Worm (Caenorhabditis elegans) whole organism, L2 larva: Measurements from ENCODE around the gene Y46G5A.34.

Source experiments
- alr-1 ChIP-seq: fragments of 150-350 bp; optimal IDR thresholded peaks from 2 replicates; lab custom pipeline; 2014; ENCODE audit warnings: missing biosample characterization, missing genetic modification characterization
- ceh-16 ChIP-seq: fragments of 150-350 bp; optimal IDR thresholded peaks from 2 replicates; lab custom pipeline; 2014; ENCODE audit warnings: missing biosample characterization, missing genetic modification characterization
- elt-3 ChIP-seq: sonication (generic microtip); optimal IDR thresholded peaks from 2 replicates; lab custom pipeline; 2017; ENCODE audit warnings: missing biosample characterization, missing genetic modification characterization
- lin-39 ChIP-seq: fragments of 150-350 bp; optimal IDR thresholded peaks from 2 replicates; lab custom pipeline; 2014; ENCODE audit warnings: missing biosample characterization, missing genetic modification reagents, missing genetic modification characterization
- nhr-11 ChIP-seq: fragments of 150-350 bp; optimal IDR thresholded peaks from 2 replicates; lab custom pipeline; 2014; ENCODE audit warnings: missing biosample characterization, missing genetic modification characterization
- nhr-6 ChIP-seq: fragments of 150-350 bp; optimal IDR thresholded peaks from 2 replicates; lab custom pipeline; 2014; ENCODE audit warnings: missing biosample characterization, missing genetic modification characterization
- nhr-77 ChIP-seq: fragments of 150-350 bp; optimal IDR thresholded peaks from 2 replicates; lab custom pipeline; 2014; ENCODE audit warnings: missing biosample characterization, missing genetic modification characterization
- skn-1 ChIP-seq: sonication (generic microtip); optimal IDR thresholded peaks from 2 replicates; lab custom pipeline; 2017; ENCODE audit warnings: missing biosample characterization, missing genetic modification characterization
- snpc-4 ChIP-seq: fragments of 150-350 bp; optimal IDR thresholded peaks from 2 replicates; lab custom pipeline; 2014; ENCODE audit warnings: missing biosample characterization, missing genetic modification characterization
- unc-39 ChIP-seq: fragments of 150-350 bp; optimal IDR thresholded peaks from 2 replicates; lab custom pipeline; 2014; ENCODE audit warnings: missing biosample characterization, missing genetic modification characterization
- zag-1 ChIP-seq: fragments of 150-350 bp; optimal IDR thresholded peaks from 2 replicates; lab custom pipeline; 2014; ENCODE audit warnings: missing biosample characterization, missing genetic modification characterization

DNA sequence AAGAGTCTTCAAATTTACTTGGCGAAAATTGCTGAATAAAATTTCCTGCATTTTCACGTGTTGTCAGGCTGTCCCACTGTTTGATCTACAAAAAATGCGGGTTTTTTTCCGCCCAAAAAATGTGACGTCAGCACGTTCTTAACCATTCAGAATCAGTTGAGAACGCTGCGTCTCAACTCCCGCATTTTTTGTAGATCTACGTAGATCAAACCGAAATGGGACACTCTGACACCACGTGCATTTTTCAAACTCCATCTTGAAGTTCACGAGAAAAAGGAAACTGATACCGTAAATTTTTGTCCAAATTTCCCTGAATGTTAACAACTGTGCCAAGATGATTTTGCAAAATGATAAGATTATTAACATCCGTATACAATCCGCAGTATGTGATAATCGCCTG lies 36.8 kb downstream of the Y46G5A.34 start:
- TF ChIP-seq alr-1 (tag; lab: Kevin White, UChicago) (no peak), nhr-11 (tag; lab: Kevin White, UChicago) (no peak), snpc-4 (no peak), skn-1 (tag; lab: Kevin White, UChicago) (no peak), nhr-77 (tag; lab: Kevin White, UChicago) (no peak), zag-1 (tag; lab: Kevin White, UChicago) (no peak), nhr-6 (tag; lab: Kevin White, UChicago) (no peak), unc-39 (no peak), lin-39 (no peak), elt-3 (no peak), ceh-16 (tag; lab: Kevin White, UChicago) (no peak)
